Fruit fly (Drosophila melanogaster): ENCODE results near the gene SH3PX1.

- TF ChIP-seq CG11294 (GFP tag; IDR thresholded peaks at IDR 0.05) (no peak), CG15336 (GFP tag; IDR thresholded peaks at IDR 0.05) (no peak), CG1621 (tag; optimal IDR thresholded peaks at IDR 0.05) (peak; percentile 42), CG34406 (GFP tag; optimal IDR thresholded peaks at IDR 0.05) (no peak), vri (GFP tag; optimal IDR thresholded peaks at IDR 0.05) (peak; percentile 63), CG16779 (tag; optimal IDR thresholded peaks at IDR 0.05) (no peak), fd59A (GFP tag; optimal IDR thresholded peaks at IDR 0.05) (no peak), Lpt (GFP tag; optimal IDR thresholded peaks at IDR 0.05) (no peak), Sox14 (GFP tag; optimal IDR thresholded peaks at IDR 0.05) (no peak), Ets96B (tag; optimal IDR thresholded peaks at IDR 0.05) (no peak), spab (GFP tag; optimal IDR thresholded peaks at IDR 0.05) (no peak)
These were observed 1.0 kb upstream of the SH3PX1 start for dm6 chr3L:9714537-9715144.
